Worm (Caenorhabditis elegans): ENCODE measurements around the gene K06A9.2.

K06A9.2 gene

ce11 chrX:1571949-1572348 lies 35.8 kb downstream of the K06A9.2 start, which contains the start of gene H02F09.2:
H02F09.2 (plus strand) TSS chrX:1572249.
- no peak for TF ChIP-seq nhr-28 (tag; optimal IDR thresholded peaks at IDR 0.05)
- no peak for TF ChIP-seq ceh-9 (tag; optimal IDR thresholded peaks at IDR 0.05)
- TF ChIP-seq ceh-82 (tag; optimal IDR thresholded peaks at IDR 0.05) = no peak
- TF ChIP-seq nhr-76 (tag; optimal IDR thresholded peaks at IDR 0.05) = no peak
- TF ChIP-seq nhr-43 (tag; optimal IDR thresholded peaks at IDR 0.05; ENCODE audit: poor library complexity, severe bottlenecking) = no peak
- no peak for TF ChIP-seq aly-2 (tag; optimal IDR thresholded peaks at IDR 0.05)

- TF ChIP-seq daf-12 (tag; optimal IDR thresholded peaks at IDR 0.05) (no peak), sea-2 (GFP tag; optimal IDR thresholded peaks at IDR 0.05) (no peak), ama-1 (optimal IDR thresholded peaks at IDR 0.05) (no peak), pqm-1 (tag; optimal IDR thresholded peaks at IDR 0.05) (no peak), nhr-76 (tag; optimal IDR thresholded peaks at IDR 0.05) (no peak), jun-1 (tag; optimal IDR thresholded peaks at IDR 0.05) (no peak), nhr-11 (tag; optimal IDR thresholded peaks at IDR 0.05) (no peak), mml-1 (tag; optimal IDR thresholded peaks at IDR 0.05) (no peak), ceh-82 (tag; optimal IDR thresholded peaks at IDR 0.05) (no peak), nhr-77 (tag; optimal IDR thresholded peaks at IDR 0.05) (no peak), lin-39 (tag; optimal IDR thresholded peaks at IDR 0.05) (no peak)
Measured at ce11 chrX:1576337-1576736, 40.2 kb downstream of the K06A9.2 start, which contains the start of gene wrt-9. wrt-9 (plus strand) TSS chrX:1576637.

- TF ChIP-seq mdl-1 (tag; optimal IDR thresholded peaks at IDR 0.05) (no peak), nhr-23 (tag; optimal IDR thresholded peaks at IDR 0.05) (peak; percentile 40)
Measured at ce11 chrX:1578682-1579081, 42.5 kb downstream of the K06A9.2 start.

- no peak for TF ChIP-seq unc-62 (GFP tag; optimal IDR thresholded peaks at IDR 0.05)
- no peak for TF ChIP-seq egl-5 (tag; optimal IDR thresholded peaks at IDR 0.05)
- TF ChIP-seq skn-1 (tag; optimal IDR thresholded peaks at IDR 0.05) = no peak
- TF ChIP-seq lin-15B (tag; optimal IDR thresholded peaks at IDR 0.05) = no peak
- TF ChIP-seq nhr-237 (tag; optimal IDR thresholded peaks at IDR 0.05) = no peak
- no peak for TF ChIP-seq pqm-1 (tag; optimal IDR thresholded peaks at IDR 0.05)
- TF ChIP-seq nhr-76 (tag; optimal IDR thresholded peaks at IDR 0.05) = no peak
- TF ChIP-seq nhr-77 (tag; optimal IDR thresholded peaks at IDR 0.05) = no peak
- TF ChIP-seq ztf-4 (tag; optimal IDR thresholded peaks at IDR 0.05) = no peak
Measured at ce11 chrX:1583980-1584379, 47.8 kb downstream of the K06A9.2 start.

ce11 chrX:1587082-1587481 lies 50.9 kb downstream of the K06A9.2 start:
- peak; percentile 63 for TF ChIP-seq elt-1 (tag; optimal IDR thresholded peaks at IDR 0.05)
- TF ChIP-seq fos-1 (tag; optimal IDR thresholded peaks at IDR 0.05) = no peak

- no peak for TF ChIP-seq unc-39 (tag; optimal IDR thresholded peaks at IDR 0.05)
- no peak for TF ChIP-seq ceh-82 (tag; optimal IDR thresholded peaks at IDR 0.05)
- TF ChIP-seq ztf-11 (tag; optimal IDR thresholded peaks at IDR 0.05) = no peak
- TF ChIP-seq egl-5 (tag; optimal IDR thresholded peaks at IDR 0.05) = no peak
- no peak for TF ChIP-seq elt-3 (tag; optimal IDR thresholded peaks at IDR 0.05)
- no peak for TF ChIP-seq skn-1 (tag; optimal IDR thresholded peaks at IDR 0.05)
- TF ChIP-seq snpc-4 (tag; optimal IDR thresholded peaks at IDR 0.05) = no peak
- TF ChIP-seq ama-1 (optimal IDR thresholded peaks at IDR 0.05) = no peak
Measured at ce11 chrX:1589114-1589902, 53.1 kb downstream of the K06A9.2 start.
